Fruit fly (Drosophila melanogaster) whole organism, embryonic: Measurements from ENCODE around the gene bab2.

ENCODE experiments used
- CG10654 ChIP-seq: fragments of 200-800 bp; sonication (Bioruptor generic); optimal IDR thresholded peaks from 2 replicates; lab custom pipeline; 2016; ENCODE audit warnings: missing biosample characterization, missing genetic modification characterization
- CG11085 ChIP-seq: fragments of 200-800 bp; sonication (Bioruptor generic); IDR thresholded peaks from 2 replicates; pipeline ENCODE4 v1.3.6; 2022; ENCODE audit warnings: missing biosample characterization, missing genetic modification characterization
- CG12071 ChIP-seq: fragments of 200-800 bp; sonication (Bioruptor generic); optimal IDR thresholded peaks from 3 replicates; lab custom pipeline; 2018; ENCODE audit warnings: missing biosample characterization, mild to moderate bottlenecking, missing genetic modification characterization
- CG12659 ChIP-seq: fragments of 200-800 bp; sonication (Bioruptor generic); optimal IDR thresholded peaks from 3 replicates; lab custom pipeline; 2017; ENCODE audit warnings: mild to moderate bottlenecking, missing biosample characterization, missing genetic modification reagents, missing genetic modification characterization
- CG12942 ChIP-seq: fragments of 200-800 bp; sonication (Bioruptor generic); optimal IDR thresholded peaks from 3 replicates; lab custom pipeline; 2016; ENCODE audit warnings: missing biosample characterization, missing genetic modification characterization
- CG14860 ChIP-seq: fragments of 200-800 bp; sonication (Bioruptor generic); IDR thresholded peaks from 3 replicates; pipeline ENCODE4 v1.3.6; 2022; ENCODE audit warnings: missing biosample characterization, missing genetic modification characterization; ENCODE audit not compliant: partially characterized antibody
- CG15011 ChIP-seq: fragments of 200-800 bp; sonication (Bioruptor generic); optimal IDR thresholded peaks from 3 replicates; lab custom pipeline; 2018; ENCODE audit warnings: missing biosample characterization, mild to moderate bottlenecking, missing genetic modification characterization
- CG16813 ChIP-seq: fragments of 200-800 bp; sonication (Bioruptor generic); IDR thresholded peaks from 3 replicates; pipeline ENCODE4 v1.3.6; 2022; ENCODE audit warnings: missing biosample characterization, missing genetic modification characterization; ENCODE audit not compliant: partially characterized antibody
- CG16863 ChIP-seq: fragments of 200-800 bp; sonication (Bioruptor generic); optimal IDR thresholded peaks from 3 replicates; lab custom pipeline; 2016; ENCODE audit warnings: missing biosample characterization, missing genetic modification characterization
- CG17328 ChIP-seq: fragments of 200-800 bp; sonication (Bioruptor generic); IDR thresholded peaks from 2 replicates; pipeline ENCODE4 v1.3.6; 2022; ENCODE audit warnings: missing biosample characterization, missing genetic modification characterization
- CG18599 ChIP-seq: fragments of 200-800 bp; sonication (Bioruptor generic); optimal IDR thresholded peaks from 3 replicates; lab custom pipeline; 2017; ENCODE audit warnings: missing biosample characterization, missing genetic modification characterization, mild to moderate bottlenecking, moderate library complexity, missing genetic modification reagents
- CG2120 ChIP-seq: fragments of 200-800 bp; sonication (Bioruptor generic); optimal IDR thresholded peaks from 3 replicates; lab custom pipeline; 2016; ENCODE audit warnings: missing biosample characterization, missing genetic modification characterization
- CG30431 ChIP-seq: fragments of 200-800 bp; sonication (Bioruptor generic); optimal IDR thresholded peaks from 2 replicates; lab custom pipeline; 2017; ENCODE audit warnings: missing biosample characterization, missing genetic modification characterization
- CG3065 ChIP-seq: fragments of 200-800 bp; sonication (Bioruptor generic); optimal IDR thresholded peaks from 2 replicates; lab custom pipeline; 2016; ENCODE audit warnings: missing biosample characterization, missing genetic modification characterization
- CG7357 ChIP-seq: fragments of 200-800 bp; sonication (Bioruptor generic); IDR thresholded peaks from 3 replicates; pipeline ENCODE4 v1.3.6; 2022; ENCODE audit warnings: missing biosample characterization, missing genetic modification characterization
- CG8924 ChIP-seq: fragments of 200-800 bp; optimal IDR thresholded peaks from 3 replicates; lab custom pipeline; 2019; ENCODE audit warnings: missing biosample characterization, mild to moderate bottlenecking, missing genetic modification characterization, moderate library complexity
- CG9437 ChIP-seq: fragments of 200-800 bp; sonication (Bioruptor generic); optimal IDR thresholded peaks from 2 replicates; lab custom pipeline; 2018; ENCODE audit warnings: missing biosample characterization, mild to moderate bottlenecking, missing genetic modification characterization
- Deaf1 ChIP-seq: fragments of 200-800 bp; optimal IDR thresholded peaks from 3 replicates; lab custom pipeline; 2019; ENCODE audit warnings: missing biosample characterization, mild to moderate bottlenecking, missing genetic modification characterization, moderate library complexity
- Dip3 ChIP-seq: fragments of 200-800 bp; sonication (Bioruptor generic); optimal IDR thresholded peaks from 3 replicates; lab custom pipeline; 2016; ENCODE audit warnings: missing biosample characterization, missing genetic modification characterization
- Lim3 ChIP-seq: fragments of 200-800 bp; sonication (Bioruptor generic); IDR thresholded peaks from 2 replicates; pipeline ENCODE4 v1.3.6; 2022; ENCODE audit warnings: missing biosample characterization, missing genetic modification characterization
- NK7.1 ChIP-seq: fragments of 200-800 bp; sonication (Bioruptor generic); optimal IDR thresholded peaks from 3 replicates; lab custom pipeline; 2016; ENCODE audit warnings: missing biosample characterization, missing genetic modification characterization
- Nf-YB ChIP-seq: fragments of 200-800 bp; sonication (Bioruptor generic); optimal IDR thresholded peaks from 3 replicates; lab custom pipeline; 2019; ENCODE audit warnings: missing biosample characterization, mild to moderate bottlenecking, missing genetic modification characterization, moderate library complexity
- Ravus ChIP-seq: fragments of 200-800 bp; sonication (Bioruptor generic); IDR thresholded peaks from 2 replicates; pipeline ENCODE4 v1.3.6; 2022; ENCODE audit warnings: missing biosample characterization, missing genetic modification characterization
- ab ChIP-seq: fragments of 200-800 bp; sonication (Bioruptor generic); optimal IDR thresholded peaks from 2 replicates; lab custom pipeline; 2016; ENCODE audit warnings: missing biosample characterization, missing genetic modification characterization
- abd-A ChIP-seq: fragments of 200-800 bp; sonication (Bioruptor generic); optimal IDR thresholded peaks from 3 replicates; lab custom pipeline; 2019; ENCODE audit warnings: missing biosample characterization, mild to moderate bottlenecking, missing genetic modification characterization, moderate library complexity
- ap ChIP-seq: fragments of 200-800 bp; sonication (Bioruptor generic); IDR thresholded peaks from 2 replicates; pipeline ENCODE4 v1.3.6; 2022; ENCODE audit warnings: missing biosample characterization, missing genetic modification characterization
- az2 ChIP-seq: fragments of 200-800 bp; sonication (Bioruptor generic); optimal IDR thresholded peaks from 3 replicates; lab custom pipeline; 2016; ENCODE audit warnings: missing biosample characterization, missing genetic modification characterization
- bbx ChIP-seq: fragments of 200-800 bp; sonication (Bioruptor generic); IDR thresholded peaks from 2 replicates; pipeline ENCODE4 v1.3.6; 2022; ENCODE audit warnings: missing biosample characterization, missing genetic modification characterization; ENCODE audit not compliant: partially characterized antibody
- cato ChIP-seq: fragments of 200-800 bp; sonication (Bioruptor generic); optimal IDR thresholded peaks from 2 replicates; lab custom pipeline; 2016; ENCODE audit warnings: missing biosample characterization, missing genetic modification characterization, borderline replicate concordance
- caup ChIP-seq: fragments of 200-800 bp; sonication (Bioruptor generic); optimal IDR thresholded peaks from 3 replicates; lab custom pipeline; 2017; ENCODE audit warnings: missing biosample characterization, mild to moderate bottlenecking, missing genetic modification characterization, moderate library complexity; ENCODE audit not compliant: severe bottlenecking
- dati ChIP-seq: fragments of 200-800 bp; sonication (Bioruptor generic); IDR thresholded peaks from 2 replicates; pipeline ENCODE4 v1.3.6; 2022; ENCODE audit warnings: missing biosample characterization, missing genetic modification characterization
- dysf ChIP-seq: fragments of 200-800 bp; sonication (Bioruptor generic); IDR thresholded peaks from 3 replicates; pipeline ENCODE4 v1.3.6; 2022; ENCODE audit warnings: missing biosample characterization, missing genetic modification characterization
- exex ChIP-seq: fragments of 200-800 bp; sonication (Bioruptor generic); optimal IDR thresholded peaks from 4 replicates; lab custom pipeline; 2018; ENCODE audit warnings: missing biosample characterization, mild to moderate bottlenecking, missing genetic modification characterization, moderate library complexity
- fd102C ChIP-seq: fragments of 200-800 bp; sonication (Bioruptor generic); optimal IDR thresholded peaks from 2 replicates; lab custom pipeline; 2018; ENCODE audit warnings: missing biosample characterization, mild to moderate bottlenecking, missing genetic modification characterization, moderate library complexity
- fru ChIP-seq: fragments of >200 bp; optimal IDR thresholded peaks from 2 replicates; lab custom pipeline; 2017
- gem ChIP-seq: fragments of 200-800 bp; sonication (Bioruptor generic); optimal IDR thresholded peaks from 2 replicates; lab custom pipeline; 2019; ENCODE audit warnings: missing biosample characterization, mild to moderate bottlenecking, missing genetic modification characterization, moderate library complexity
- grn ChIP-seq: fragments of 200-800 bp; sonication (Bioruptor generic); optimal IDR thresholded peaks from 3 replicates; lab custom pipeline; 2017; ENCODE audit warnings: missing biosample characterization, missing genetic modification characterization
- hkb ChIP-seq, 2 experiments: fragments of 200-800 bp in 1 of 2; fragments of >200 bp in 1 of 2; sonication (Bioruptor generic) in 1 of 2; IDR thresholded peaks in 1 of 2; optimal IDR thresholded peaks in 1 of 2; 2 replicates each; pipeline versions ENCODE4 v1.3.6 to Lab custom; 2017 to 2022; ENCODE audit warnings: missing biosample characterization in 1 of 2, missing genetic modification characterization in 1 of 2
- onecut ChIP-seq: fragments of 200-800 bp; sonication (Bioruptor generic); IDR thresholded peaks from 2 replicates; pipeline ENCODE4 v1.3.6; 2022; ENCODE audit warnings: missing biosample characterization, missing genetic modification characterization
- run ChIP-seq: fragments of 200-800 bp; sonication (Bioruptor generic); optimal IDR thresholded peaks from 3 replicates; lab custom pipeline; 2018; ENCODE audit warnings: missing biosample characterization, mild to moderate bottlenecking, missing genetic modification characterization
- slp2 ChIP-seq: fragments of 200-800 bp; sonication (Bioruptor generic); optimal IDR thresholded peaks from 2 replicates; lab custom pipeline; 2016; ENCODE audit warnings: missing biosample characterization, missing genetic modification characterization
- so ChIP-seq: fragments of 200-800 bp; sonication (Bioruptor generic); IDR thresholded peaks from 3 replicates; pipeline ENCODE4 v1.3.6; 2022; ENCODE audit warnings: missing biosample characterization, missing genetic modification characterization
- stwl ChIP-seq: fragments of 200-800 bp; sonication (Bioruptor generic); optimal IDR thresholded peaks from 3 replicates; lab custom pipeline; 2018; ENCODE audit warnings: missing biosample characterization, mild to moderate bottlenecking, missing genetic modification characterization, moderate library complexity
- tna ChIP-seq: fragments of 200-800 bp; sonication (Bioruptor generic); IDR thresholded peaks from 2 replicates; pipeline ENCODE4 v1.3.6; 2022; ENCODE audit warnings: missing biosample characterization, missing genetic modification characterization; ENCODE audit not compliant: partially characterized antibody
- z ChIP-seq: fragments of 200-800 bp; sonication (Bioruptor generic); IDR thresholded peaks from 3 replicates; pipeline ENCODE4 v1.3.6; 2022; ENCODE audit warnings: missing biosample characterization, missing genetic modification characterization
- zfh2 ChIP-seq: fragments of 200-800 bp; sonication (Bioruptor generic); optimal IDR thresholded peaks from 2 replicates; lab custom pipeline; 2016; ENCODE audit warnings: missing biosample characterization, missing genetic modification characterization

bab2 gene

dm6 chr3L:1121656-1122055 is 55.4 kb downstream of the bab2 start:
- TF ChIP-seq CG2120 (GFP tag; lab: Kevin White, UChicago), result no peak
- TF ChIP-seq CG11085 (GFP tag; lab: Robert Waterston, UW), result no peak
- no peak for TF ChIP-seq CG3065 (GFP tag; lab: Kevin White, UChicago)
- no peak for TF ChIP-seq CG17328 (GFP tag; lab: Robert Waterston, UW)
- TF ChIP-seq so, result no peak
- no peak for TF ChIP-seq tna (GFP tag; lab: Robert Waterston, UW)
- TF ChIP-seq CG15011 (GFP tag; lab: Kevin White, UChicago), result no peak
- no peak for TF ChIP-seq Ravus (GFP tag; lab: Robert Waterston, UW)
- no peak for TF ChIP-seq CG8924 (tag; lab: Kevin White, UChicago)
- no peak for TF ChIP-seq ab (GFP tag; lab: Kevin White, UChicago)
- no peak for TF ChIP-seq CG14860 (GFP tag; lab: Robert Waterston, UW)
- TF ChIP-seq slp2 (GFP tag; lab: Kevin White, UChicago), result no peak
- TF ChIP-seq ap (GFP tag; lab: Robert Waterston, UW), result no peak
- no peak for TF ChIP-seq dati (GFP tag; lab: Robert Waterston, UW)
- no peak for TF ChIP-seq az2
- TF ChIP-seq hkb (optimal IDR thresholded peaks at IDR 0.05; lab: Kevin White, UChicago), result no peak
- TF ChIP-seq hkb (GFP tag; IDR thresholded peaks at IDR 0.05; lab: Robert Waterston, UW), result no peak

dm6 chr3L:1120163-1120524 is 56.9 kb downstream of the bab2 start:
- TF ChIP-seq bbx (GFP tag; lab: Robert Waterston, UW) (no peak), abd-A (tag; lab: Kevin White, UChicago) (no peak), CG10654 (GFP tag; lab: Kevin White, UChicago) (no peak), CG16813 (GFP tag; lab: Robert Waterston, UW) (no peak), cato (GFP tag; lab: Kevin White, UChicago) (no peak), NK7.1 (GFP tag; lab: Kevin White, UChicago) (no peak), zfh2 (no peak)

dm6 chr3L:1119325-1120162 is 57.5 kb downstream of the bab2 start:
- TF ChIP-seq run (no peak), dysf (GFP tag; lab: Robert Waterston, UW) (0 out of 3 replicates have a peak, but pooled peaks have one; percentile 20), CG12942 (GFP tag; lab: Kevin White, UChicago) (no peak), CG9437 (GFP tag; lab: Kevin White, UChicago) (no peak), CG12071 (no peak), Dip3 (GFP tag; lab: Kevin White, UChicago) (no peak), CG16863 (GFP tag; lab: Kevin White, UChicago) (no peak), grn (peak; percentile 57), Deaf1 (tag; lab: Kevin White, UChicago) (no peak), gem (tag; lab: Kevin White, UChicago) (peak; percentile 12), CG7357 (no peak), stwl (tag; lab: Kevin White, UChicago) (peak; percentile 94), CG17328 (GFP tag; lab: Robert Waterston, UW) (no peak), z (GFP tag; lab: Robert Waterston, UW) (no peak), Lim3 (GFP tag; lab: Robert Waterston, UW) (peak; percentile 39; the same call in 1 of the 2 replicates), CG12659 (GFP tag; lab: Kevin White, UChicago) (no peak), CG18599 (GFP tag; lab: Kevin White, UChicago) (peak; percentile 32), Nf-YB (GFP tag; lab: Kevin White, UChicago) (no peak), fru (no peak), onecut (GFP tag; lab: Robert Waterston, UW) (no peak), caup (GFP tag; lab: Kevin White, UChicago) (peak; percentile 48), CG14860 (GFP tag; lab: Robert Waterston, UW) (no peak), exex (peak; percentile 99), CG30431 (GFP tag; lab: Kevin White, UChicago) (no peak), fd102C (GFP tag; lab: Kevin White, UChicago) (no peak)
